Worm (Caenorhabditis elegans): ENCODE measurements around the gene srbc-16.
"Not testable (repeated sequence)": the region's sequence is repeated elsewhere in the genome, so short reads cannot be mapped to it uniquely, and the experiment has no call there.

The srbc-16 gene

DNA sequence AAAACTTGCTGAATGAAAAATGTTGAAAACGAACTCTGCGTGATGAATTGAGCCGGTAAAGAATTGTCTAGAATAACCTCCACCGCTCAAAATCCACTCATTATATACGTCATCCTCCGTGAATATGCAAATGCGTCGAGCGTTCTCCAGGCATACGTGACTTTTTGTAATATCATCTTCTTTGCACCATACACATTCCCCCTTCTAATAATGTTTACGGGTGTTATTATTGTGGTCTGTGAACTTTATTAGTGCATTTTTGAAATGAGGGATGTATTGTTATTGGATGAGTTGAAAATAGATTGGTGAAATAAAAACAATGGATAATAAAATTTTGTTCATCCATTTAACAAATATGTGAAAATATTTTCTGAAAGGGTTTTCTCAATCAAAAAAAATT lies 41.9 kb upstream of the srbc-16 start, which contains the start of gene F22F7.7:
Gene F22F7.7, minus strand, starts transcription at position 125 of the 400 bp plus-strand sequence.
- TF ChIP-seq lin-32 (GFP tag; optimal IDR thresholded peaks at IDR 0.05) (no peak), snpc-4 (tag; optimal IDR thresholded peaks at IDR 0.05) (no peak), unc-39 (tag; optimal IDR thresholded peaks at IDR 0.05) (no peak), zip-8 (tag; optimal IDR thresholded peaks at IDR 0.05) (no peak), pha-4 (tag; optimal IDR thresholded peaks at IDR 0.05) (no peak), hlh-1 (tag; optimal IDR thresholded peaks at IDR 0.05) (no peak), nhr-237 (tag; optimal IDR thresholded peaks at IDR 0.05) (no peak), ceh-43 (GFP tag; optimal IDR thresholded peaks at IDR 0.05) (no peak), cnd-1 (tag; optimal IDR thresholded peaks at IDR 0.05) (no peak), lsy-2 (tag; optimal IDR thresholded peaks at IDR 0.05) (no peak), M03D4.4 (tag; optimal IDR thresholded peaks at IDR 0.05) (no peak), elt-1 (tag; optimal IDR thresholded peaks at IDR 0.05; ENCODE audit: borderline replicate concordance, insufficient read depth) (no peak), unc-62 (GFP tag; optimal IDR thresholded peaks at IDR 0.05) (no peak), mls-2 (tag; optimal IDR thresholded peaks at IDR 0.05) (no peak)

DNA sequence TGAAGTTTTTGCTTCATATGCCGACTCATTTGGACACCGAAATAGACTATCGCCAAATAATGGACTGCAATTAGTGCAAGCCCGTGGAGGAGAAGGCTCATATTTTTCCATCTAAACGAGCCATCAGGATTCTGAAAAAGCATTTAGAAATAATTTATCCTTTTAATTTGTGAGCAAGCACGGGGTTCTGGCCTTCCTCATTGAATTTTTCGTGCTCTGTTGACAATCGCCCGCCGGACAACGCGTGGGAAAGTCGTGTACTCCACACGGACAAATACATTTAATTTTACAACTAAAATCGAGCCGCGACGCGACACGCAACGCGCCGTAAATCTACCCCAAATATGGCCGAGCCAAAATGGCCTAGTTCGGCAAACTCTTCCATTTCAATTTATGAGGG lies 37.4 kb upstream of the srbc-16 start, which contains the start of gene F22F7.12:
Gene F22F7.12, minus strand, starts transcription at position 101 of the 400 bp plus-strand sequence.
- TF ChIP-seq nhr-28 (tag; optimal IDR thresholded peaks at IDR 0.05); nhr-12 (tag; optimal IDR thresholded peaks at IDR 0.05); ceh-83 (GFP tag; optimal IDR thresholded peaks at IDR 0.05): not testable (repeated sequence)

- TF ChIP-seq nhr-28 (tag; optimal IDR thresholded peaks at IDR 0.05) (no peak), unc-39 (tag; optimal IDR thresholded peaks at IDR 0.05) (no peak), bed-3 (GFP tag; optimal IDR thresholded peaks at IDR 0.05) (no peak), pha-4 (tag; optimal IDR thresholded peaks at IDR 0.05) (no peak), elt-1 (tag; optimal IDR thresholded peaks at IDR 0.05; ENCODE audit: borderline replicate concordance, insufficient read depth) (no peak), unc-62 (GFP tag; optimal IDR thresholded peaks at IDR 0.05) (no peak), mep-1 (tag; optimal IDR thresholded peaks at IDR 0.05) (no peak), nhr-12 (tag; optimal IDR thresholded peaks at IDR 0.05) (no peak), ces-1 (GFP tag; optimal IDR thresholded peaks at IDR 0.05) (no peak), sem-2 (GFP tag; optimal IDR thresholded peaks at IDR 0.05) (no peak), cnd-1 (tag; optimal IDR thresholded peaks at IDR 0.05) (no peak), drap-1 (GFP tag; optimal IDR thresholded peaks at IDR 0.05) (no peak), zip-8 (tag; optimal IDR thresholded peaks at IDR 0.05) (no peak), ceh-43 (GFP tag; optimal IDR thresholded peaks at IDR 0.05) (no peak), sptf-1 (tag; optimal IDR thresholded peaks at IDR 0.05) (no peak), unc-120 (tag; optimal IDR thresholded peaks at IDR 0.05; ENCODE audit: poor library complexity, severe bottlenecking) (no peak)
These were observed 35.8 kb upstream of the srbc-16 start, which contains the start of gene str-52 for ce11 chrV:2146044-2146443. TSS of gene str-52 (minus strand) at chrV:2146144.

DNA sequence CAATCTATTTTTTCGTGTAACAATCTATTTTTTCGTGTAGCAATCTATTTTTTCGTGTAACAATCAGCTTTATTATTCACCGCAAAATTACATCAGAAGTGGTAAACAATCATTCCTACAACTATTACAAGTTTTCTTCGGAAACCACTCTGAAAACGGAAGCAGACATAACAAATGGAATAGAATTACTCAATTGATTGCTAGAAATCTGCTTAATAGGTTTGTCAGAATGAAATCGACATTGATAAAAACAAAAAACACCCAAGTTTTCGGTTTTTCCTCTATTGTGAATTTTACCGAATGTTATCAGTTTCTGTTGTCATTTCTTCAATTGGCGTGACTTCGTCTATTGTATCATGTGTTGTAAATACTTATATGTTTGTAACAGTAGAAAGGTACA lies 35.0 kb upstream of the srbc-16 start, which contains the start of gene srbc-20:
Gene srbc-20, plus strand, starts transcription at position 301 of the 400 bp plus-strand sequence.
- TF ChIP-seq unc-62 (GFP tag; optimal IDR thresholded peaks at IDR 0.05), result no peak
- no peak for TF ChIP-seq snpc-4 (tag; optimal IDR thresholded peaks at IDR 0.05)
- TF ChIP-seq mep-1 (tag; optimal IDR thresholded peaks at IDR 0.05), result no peak
- TF ChIP-seq ceh-83 (GFP tag; optimal IDR thresholded peaks at IDR 0.05), result no peak
- TF ChIP-seq sem-2 (GFP tag; optimal IDR thresholded peaks at IDR 0.05), result no peak
- no peak for TF ChIP-seq ham-2 (GFP tag; optimal IDR thresholded peaks at IDR 0.05)
- no peak for TF ChIP-seq nhr-2 (tag; optimal IDR thresholded peaks at IDR 0.05)
- TF ChIP-seq unc-120 (tag; optimal IDR thresholded peaks at IDR 0.05; ENCODE audit: poor library complexity, severe bottlenecking), result no peak
- TF ChIP-seq lsy-2 (tag; optimal IDR thresholded peaks at IDR 0.05), result no peak
- no peak for TF ChIP-seq unc-39 (tag; optimal IDR thresholded peaks at IDR 0.05)
- no peak for TF ChIP-seq lin-13 (tag; optimal IDR thresholded peaks at IDR 0.05)
- no peak for TF ChIP-seq elt-1 (tag; optimal IDR thresholded peaks at IDR 0.05; ENCODE audit: borderline replicate concordance, insufficient read depth)
- TF ChIP-seq pha-4 (tag; optimal IDR thresholded peaks at IDR 0.05), result no peak
- no peak for TF ChIP-seq elt-3 (tag; optimal IDR thresholded peaks at IDR 0.05)
- TF ChIP-seq mab-5 (tag; optimal IDR thresholded peaks at IDR 0.05), result no peak
- TF ChIP-seq nhr-28 (tag; optimal IDR thresholded peaks at IDR 0.05), result no peak
- TF ChIP-seq bed-3 (GFP tag; optimal IDR thresholded peaks at IDR 0.05), result no peak
- no peak for TF ChIP-seq ceh-43 (GFP tag; optimal IDR thresholded peaks at IDR 0.05)

DNA sequence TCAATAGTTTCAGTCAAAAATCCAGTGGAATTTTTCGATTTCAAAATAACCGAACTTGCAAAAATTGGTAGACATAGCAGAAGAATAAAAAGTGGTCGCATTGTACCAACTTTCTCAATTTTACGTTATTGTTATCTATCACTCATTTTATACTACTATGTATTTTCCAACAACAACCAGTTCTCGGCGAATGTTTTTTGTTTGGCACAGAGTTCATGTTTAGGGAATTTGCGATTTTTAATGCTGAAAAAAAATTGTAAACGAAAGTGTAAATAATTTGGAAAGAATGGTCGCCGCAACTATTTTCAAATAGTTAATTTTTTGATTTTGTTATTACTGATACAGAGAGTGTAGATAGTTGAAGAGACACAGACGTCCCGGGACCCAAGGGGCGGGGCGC lies 32.4 kb upstream of the srbc-16 start, which contains the start of gene C45H4.21:
Gene C45H4.21, minus strand, starts transcription at position 101 of the 400 bp plus-strand sequence.
- TF ChIP-seq nhr-28 (tag; optimal IDR thresholded peaks at IDR 0.05) (no peak), sem-2 (GFP tag; optimal IDR thresholded peaks at IDR 0.05) (no peak), nhr-12 (tag; optimal IDR thresholded peaks at IDR 0.05) (no peak), pha-4 (tag; optimal IDR thresholded peaks at IDR 0.05) (no peak), blmp-1 (tag; optimal IDR thresholded peaks at IDR 0.05) (no peak), nhr-76 (tag; optimal IDR thresholded peaks at IDR 0.05) (no peak)
